Worm (Caenorhabditis elegans): ENCODE results near the gene aipl-1.
A peak's percentile ranks its signal among the peaks of the same experiment; 100 is the strongest.

DNA sequence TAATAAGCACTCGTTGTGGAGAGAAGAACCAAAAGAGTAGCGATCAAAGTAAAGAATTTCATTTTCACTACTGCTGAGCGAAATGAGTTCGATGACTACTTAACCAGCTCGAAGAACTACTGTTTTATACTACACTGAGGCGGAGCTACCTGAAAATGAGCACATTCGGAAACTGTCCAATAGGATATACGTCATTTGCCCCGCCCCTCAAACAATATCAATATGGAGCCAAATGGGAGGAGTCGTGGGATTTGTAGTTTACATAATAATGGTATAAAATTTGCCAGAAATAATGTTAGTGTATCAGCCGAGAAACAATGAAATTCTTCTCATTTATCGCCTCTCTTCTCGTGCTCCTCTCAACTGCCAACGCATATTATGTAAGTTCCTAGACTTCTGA is 47.2 kb downstream of the aipl-1 start, which contains the start of the genes C01G10.5 and C01G10.4:
- no peak for TF ChIP-seq ceh-8 (GFP tag; optimal IDR thresholded peaks at IDR 0.05)
- TF ChIP-seq lir-3 (tag; optimal IDR thresholded peaks at IDR 0.05; ENCODE audit: poor library complexity), result no peak
- no peak for TF ChIP-seq efl-1 (optimal IDR thresholded peaks at IDR 0.05)
- TF ChIP-seq efl-1 (GFP tag; optimal IDR thresholded peaks at IDR 0.05 in 1 of 2), result peak in 1 of 2 experiments; percentile 13
- TF ChIP-seq nhr-237 (tag; optimal IDR thresholded peaks at IDR 0.05), result no peak
- TF ChIP-seq hlh-4 (tag; optimal IDR thresholded peaks at IDR 0.05), result no peak
- TF ChIP-seq ceh-82 (tag; optimal IDR thresholded peaks at IDR 0.05), result no peak
- TF ChIP-seq unc-30 (tag; optimal IDR thresholded peaks at IDR 0.05), result no peak
- no peak for TF ChIP-seq nhr-76 (tag; optimal IDR thresholded peaks at IDR 0.05)
- TF ChIP-seq nhr-19 (GFP tag; conservative IDR thresholded peaks at IDR 0.05), result no peak
- no peak for TF ChIP-seq nhr-11 (tag; optimal IDR thresholded peaks at IDR 0.05)
- no peak for TF ChIP-seq ama-1 (optimal IDR thresholded peaks at IDR 0.05)
- no peak for TF ChIP-seq lin-13 (GFP tag; optimal IDR thresholded peaks at IDR 0.05)
- no peak for TF ChIP-seq egl-13 (tag; optimal IDR thresholded peaks at IDR 0.05)
